Worm (Caenorhabditis elegans) whole organism, midembryonic: ENCODE data around the gene ubh-3.
A peak's percentile ranks its signal among the peaks of the same experiment; 100 is the strongest.

Experiments used
- T22C8.4 ChIP-seq: fragments of 200-800 bp; sonication (Bioruptor generic); IDR thresholded peaks from 2 replicates; pipeline ENCODE4 v1.3.6; 2022; ENCODE audit warnings: missing genetic modification characterization, missing compliant biosample characterization
- cog-1 ChIP-seq: sonication (generic microtip); optimal IDR thresholded peaks from 2 replicates; lab custom pipeline; 2016; ENCODE audit warnings: missing genetic modification characterization, missing compliant biosample characterization
- flt-1 ChIP-seq: fragments of 200-800 bp; sonication (Bioruptor generic); IDR thresholded peaks from 2 replicates; pipeline ENCODE4 v1.3.6; 2022; ENCODE audit warnings: missing genetic modification characterization, missing compliant biosample characterization
- klf-2 ChIP-seq: fragments of 200-800 bp; sonication (Bioruptor generic); conservative IDR thresholded peaks from 2 replicates; pipeline ENCODE4 v1.3.6; 2022; ENCODE audit warnings: missing genetic modification reagents, missing genetic modification characterization, missing compliant biosample characterization
- med-1 ChIP-seq: sonication (generic microtip); optimal IDR thresholded peaks from 2 replicates; lab custom pipeline; 2017; ENCODE audit warnings: missing genetic modification characterization, mild to moderate bottlenecking, missing compliant biosample characterization, antibody characterized with exemption, missing genetic modification reagents; ENCODE audit not compliant: insufficient read depth
- ref-1 ChIP-seq: fragments of 200-800 bp; sonication (Bioruptor generic); conservative IDR thresholded peaks from 2 replicates; pipeline ENCODE4 v1.3.6; 2022; ENCODE audit warnings: missing genetic modification reagents, missing genetic modification characterization, missing compliant biosample characterization
- tab-1 ChIP-seq: fragments of 200-800 bp; sonication (Bioruptor generic); IDR thresholded peaks from 2 replicates; pipeline ENCODE4 v1.3.6; 2022; ENCODE audit warnings: missing genetic modification characterization, missing compliant biosample characterization
- ztf-23 ChIP-seq: fragments of 200-800 bp; sonication (Bioruptor generic); IDR thresholded peaks from 2 replicates; pipeline ENCODE4 v1.3.6; 2022; ENCODE audit warnings: missing genetic modification reagents, missing genetic modification characterization, missing compliant biosample characterization
- ztf-29 ChIP-seq: fragments of 200-800 bp; sonication (Bioruptor generic); IDR thresholded peaks from 2 replicates; pipeline ENCODE4 v1.3.6; 2022; ENCODE audit warnings: missing genetic modification reagents, missing genetic modification characterization, missing compliant biosample characterization

Gene ubh-3

ce11 chrV:6508703-6509102 is at the start of gene ubh-3:
Gene ubh-3 (minus strand): TSS chrV:6508803.
- TF ChIP-seq tab-1 (GFP tag; lab: Robert Waterston, UW) (no peak), ref-1 (no peak), ztf-23 (GFP tag; lab: Robert Waterston, UW) (no peak), klf-2 (GFP tag; lab: Robert Waterston, UW) (no peak), ztf-29 (GFP tag; lab: Robert Waterston, UW) (no peak), med-1 (GFP tag; lab: Kevin White, UChicago) (no peak), T22C8.4 (no peak)

- no peak for TF ChIP-seq ref-1
- TF ChIP-seq tab-1 (GFP tag; lab: Robert Waterston, UW) = no peak
- no peak for TF ChIP-seq ztf-23 (GFP tag; lab: Robert Waterston, UW)
- no peak for TF ChIP-seq T22C8.4
- no peak for TF ChIP-seq med-1 (GFP tag; lab: Kevin White, UChicago)
- TF ChIP-seq flt-1 (GFP tag; lab: Robert Waterston, UW) = no peak
- TF ChIP-seq ztf-29 (GFP tag; lab: Robert Waterston, UW) = no peak
- no peak for TF ChIP-seq cog-1 (tag; lab: Kevin White, UChicago)
- no peak for TF ChIP-seq klf-2 (GFP tag; lab: Robert Waterston, UW)
Observed at ce11 chrV:6558103-6558502, 49.5 kb upstream of the ubh-3 start, which contains the start of gene spp-20. Gene spp-20 (minus strand): TSS chrV:6558203.

ce11 chrV:6557035-6557434 is 48.4 kb upstream of the ubh-3 start, which contains the start of gene spp-27:
Gene spp-27 (minus strand): TSS chrV:6557135.
- no peak for TF ChIP-seq ref-1
- TF ChIP-seq ztf-29 (GFP tag; lab: Robert Waterston, UW) = no peak
- no peak for TF ChIP-seq flt-1 (GFP tag; lab: Robert Waterston, UW)
- TF ChIP-seq klf-2 (GFP tag; lab: Robert Waterston, UW) = no peak
- no peak for TF ChIP-seq cog-1 (tag; lab: Kevin White, UChicago)
- TF ChIP-seq tab-1 (GFP tag; lab: Robert Waterston, UW) = no peak
- no peak for TF ChIP-seq med-1 (GFP tag; lab: Kevin White, UChicago)
- no peak for TF ChIP-seq ztf-23 (GFP tag; lab: Robert Waterston, UW)
- TF ChIP-seq T22C8.4 = no peak

ce11 chrV:6554308-6554707 is 45.7 kb upstream of the ubh-3 start, which contains the start of gene K04A8.19:
Gene K04A8.19 (minus strand): TSS chrV:6554408.
- TF ChIP-seq cog-1 (tag; lab: Kevin White, UChicago) (no peak), ref-1 (no peak), T22C8.4 (no peak), ztf-23 (GFP tag; lab: Robert Waterston, UW) (no peak)

- TF ChIP-seq med-1 (GFP tag; lab: Kevin White, UChicago) (no peak), ztf-29 (GFP tag; lab: Robert Waterston, UW) (no peak), T22C8.4 (no peak; the same call in 1 of the 2 replicates), klf-2 (GFP tag; lab: Robert Waterston, UW) (no peak), flt-1 (GFP tag; lab: Robert Waterston, UW) (peak; percentile 60; the same call in 1 of the 2 replicates), tab-1 (GFP tag; lab: Robert Waterston, UW) (0 out of 2 replicates have a peak, but pooled peaks have one; percentile 57), ref-1 (peak; percentile 51; the same call in 1 of the 2 replicates), ztf-23 (GFP tag; lab: Robert Waterston, UW) (no peak), cog-1 (tag; lab: Kevin White, UChicago) (no peak)
Observed at ce11 chrV:6551707-6552390, 43.2 kb upstream of the ubh-3 start, which contains the start of gene twk-10. Gene twk-10 (plus strand): TSS chrV:6552340.

- TF ChIP-seq tab-1 (GFP tag; lab: Robert Waterston, UW) = no peak
- no peak for TF ChIP-seq cog-1 (tag; lab: Kevin White, UChicago)
- TF ChIP-seq klf-2 (GFP tag; lab: Robert Waterston, UW) = no peak
- no peak for TF ChIP-seq ref-1
- TF ChIP-seq T22C8.4 = no peak
- no peak for TF ChIP-seq ztf-29 (GFP tag; lab: Robert Waterston, UW)
- no peak for TF ChIP-seq ztf-23 (GFP tag; lab: Robert Waterston, UW)
- no peak for TF ChIP-seq flt-1 (GFP tag; lab: Robert Waterston, UW)
- TF ChIP-seq med-1 (GFP tag; lab: Kevin White, UChicago) = no peak
Observed at ce11 chrV:6549871-6550270, 41.3 kb upstream of the ubh-3 start, which contains the start of gene lipl-4. Gene lipl-4 (plus strand): TSS chrV:6550171.

- no peak for TF ChIP-seq med-1 (GFP tag; lab: Kevin White, UChicago)
- TF ChIP-seq T22C8.4 = no peak
- TF ChIP-seq ztf-23 (GFP tag; lab: Robert Waterston, UW) = no peak
- no peak for TF ChIP-seq tab-1 (GFP tag; lab: Robert Waterston, UW)
- TF ChIP-seq cog-1 (tag; lab: Kevin White, UChicago) = no peak
- TF ChIP-seq ref-1 = no peak
- no peak for TF ChIP-seq ztf-29 (GFP tag; lab: Robert Waterston, UW)
- TF ChIP-seq flt-1 (GFP tag; lab: Robert Waterston, UW) = no peak
- TF ChIP-seq klf-2 (GFP tag; lab: Robert Waterston, UW) = no peak
Observed at ce11 chrV:6549148-6549547, 40.5 kb upstream of the ubh-3 start, which contains the start of gene K04A8.20. Gene K04A8.20 (plus strand): TSS chrV:6549448.

ce11 chrV:6548309-6548708 is 39.7 kb upstream of the ubh-3 start:
- no peak for TF ChIP-seq T22C8.4
- no peak for TF ChIP-seq flt-1 (GFP tag; lab: Robert Waterston, UW)
- TF ChIP-seq ref-1 = no peak
- no peak for TF ChIP-seq ztf-23 (GFP tag; lab: Robert Waterston, UW)
- no peak for TF ChIP-seq ztf-29 (GFP tag; lab: Robert Waterston, UW)
- no peak for TF ChIP-seq klf-2 (GFP tag; lab: Robert Waterston, UW)
- TF ChIP-seq med-1 (GFP tag; lab: Kevin White, UChicago) = no peak
- TF ChIP-seq cog-1 (tag; lab: Kevin White, UChicago) = no peak
- no peak for TF ChIP-seq tab-1 (GFP tag; lab: Robert Waterston, UW)
